Worm (Caenorhabditis elegans): ENCODE results near the gene T05G5.5.

ce11 chrIII:9701798-9702197, 49.4 kb downstream of the T05G5.5 start:
- TF ChIP-seq ceh-28 (tag; optimal IDR thresholded peaks at IDR 0.05) (no peak), jun-1 (tag; optimal IDR thresholded peaks at IDR 0.05) (no peak)

All from whole organism, L4 larva.